Worm (Caenorhabditis elegans): ENCODE results near the gene str-209.

- TF ChIP-seq snpc-4 (tag; optimal IDR thresholded peaks at IDR 0.05) (no peak), sem-4 (tag; optimal IDR thresholded peaks at IDR 0.05) (no peak), zag-1 (tag; optimal IDR thresholded peaks at IDR 0.05) (no peak)
Observed at ce11 chrV:4926371-4926770, 22.4 kb upstream of the str-209 start, which contains the start of gene srh-21.
